Worm (Caenorhabditis elegans): ENCODE data around the gene kmo-2.

kmo-2 gene

ce11 chrV:12071483-12071882, 3.1 kb upstream of the kmo-2 start (continued):
- TF ChIP-seq mes-2 (tag; optimal IDR thresholded peaks at IDR 0.05; ENCODE audit: poor library complexity, severe bottlenecking) (no peak), zfp-3 (GFP tag; conservative IDR thresholded peaks at IDR 0.05) (no peak), php-3 (GFP tag; IDR thresholded peaks at IDR 0.05) (no peak), ces-1 (GFP tag; optimal IDR thresholded peaks at IDR 0.05) (no peak), set-16 (GFP tag; IDR thresholded peaks at IDR 0.05) (no peak), hlh-11 (tag; optimal IDR thresholded peaks at IDR 0.05) (peak; percentile 45), madf-9 (GFP tag; conservative IDR thresholded peaks at IDR 0.05) (no peak)

- TF ChIP-seq Y75B8A.6 (GFP tag; IDR thresholded peaks at IDR 0.05) (no peak), nhr-237 (tag; optimal IDR thresholded peaks at IDR 0.05) (no peak), hlh-30 (tag; optimal IDR thresholded peaks at IDR 0.05; ENCODE audit: insufficient read depth) (no peak), dmd-6 (GFP tag; IDR thresholded peaks at IDR 0.05) (no peak), nhr-11 (tag; optimal IDR thresholded peaks at IDR 0.05) (no peak), ama-1 (optimal IDR thresholded peaks at IDR 0.05) (no peak)
Measured at ce11 chrV:12070419-12070818, 2.1 kb upstream of the kmo-2 start, which contains the start of gene kmo-1. Gene kmo-1 (minus strand): TSS chrV:12070519.

- TF ChIP-seq nhr-76 (tag; optimal IDR thresholded peaks at IDR 0.05) (no peak), T26A8.4 (GFP tag; IDR thresholded peaks at IDR 0.05) (no peak), nhr-48 (tag; optimal IDR thresholded peaks at IDR 0.05) (no peak), php-3 (GFP tag; IDR thresholded peaks at IDR 0.05) (no peak), aha-1 (tag) (peak; percentile 58), nhr-41 (GFP tag; IDR thresholded peaks at IDR 0.05) (no peak), cey-2 (tag; optimal IDR thresholded peaks at IDR 0.05; ENCODE audit: borderline replicate concordance, insufficient read depth) (no peak), unc-130 (GFP tag; optimal IDR thresholded peaks at IDR 0.05) (no peak), hlh-30 (tag; optimal IDR thresholded peaks at IDR 0.05; ENCODE audit: insufficient read depth) (peak; percentile 85), mep-1 (tag; optimal IDR thresholded peaks at IDR 0.05) (no peak), unc-62 (GFP tag; optimal IDR thresholded peaks at IDR 0.05 in 1 of 2) (no peak), unc-62 (tag; optimal IDR thresholded peaks at IDR 0.05) (no peak), nhr-237 (tag; optimal IDR thresholded peaks at IDR 0.05) (no peak), ama-1 (optimal IDR thresholded peaks at IDR 0.05) (no peak), madf-9 (GFP tag; conservative IDR thresholded peaks at IDR 0.05) (no peak), lsy-2 (tag; optimal IDR thresholded peaks at IDR 0.05) (peak in 1 of 2 experiments; percentile 32), zfp-2 (tag; optimal IDR thresholded peaks at IDR 0.05) (no peak)
Measured at ce11 chrV:12065859-12066258, 2.5 kb downstream of the kmo-2 start.

ce11 chrV:12065369-12065768, 3.0 kb downstream of the kmo-2 start, which contains the start of gene pqn-53:
Gene pqn-53 (minus strand): TSS chrV:12065391.
- TF ChIP-seq snpc-4 (tag; optimal IDR thresholded peaks at IDR 0.05) (no peak), Y105C5A.15 (GFP tag; IDR thresholded peaks at IDR 0.05) (no peak), lsy-2 (tag; optimal IDR thresholded peaks at IDR 0.05) (peak in 1 of 2 experiments; percentile 13), nhr-6 (tag; optimal IDR thresholded peaks at IDR 0.05) (peak; percentile 62), zfp-2 (tag; optimal IDR thresholded peaks at IDR 0.05) (no peak), set-16 (GFP tag; IDR thresholded peaks at IDR 0.05) (no peak), nhr-41 (GFP tag; IDR thresholded peaks at IDR 0.05) (no peak), ceh-28 (tag; optimal IDR thresholded peaks at IDR 0.05) (peak; percentile 27), ceh-32 (tag; optimal IDR thresholded peaks at IDR 0.05; ENCODE audit: poor library complexity) (no peak), ztf-11 (tag; optimal IDR thresholded peaks at IDR 0.05) (no peak), F44E2.7 (GFP tag; IDR thresholded peaks at IDR 0.05) (no peak), D1046.2 (GFP tag; IDR thresholded peaks at IDR 0.05) (no peak), hif-1 (tag; optimal IDR thresholded peaks at IDR 0.05) (no peak), gei-8 (GFP tag; optimal IDR thresholded peaks at IDR 0.05) (no peak), skn-1 (tag; optimal IDR thresholded peaks at IDR 0.05) (no peak), F37D6.2 (tag; optimal IDR thresholded peaks at IDR 0.05) (no peak), fos-1 (tag; optimal IDR thresholded peaks at IDR 0.05) (no peak), pqm-1 (tag; optimal IDR thresholded peaks at IDR 0.05) (no peak), lin-15B (tag; optimal IDR thresholded peaks at IDR 0.05) (no peak), lin-1 (GFP tag; IDR thresholded peaks at IDR 0.05) (no peak), nhr-11 (tag; optimal IDR thresholded peaks at IDR 0.05) (peak; percentile 30), dmd-8 (GFP tag; IDR thresholded peaks at IDR 0.05) (no peak), T26A8.4 (GFP tag; IDR thresholded peaks at IDR 0.05) (no peak), dve-1 (tag; optimal IDR thresholded peaks at IDR 0.05; ENCODE audit: insufficient read depth) (peak; percentile 14), nhr-10 (tag; optimal IDR thresholded peaks at IDR 0.05) (no peak), nhr-28 (tag; optimal IDR thresholded peaks at IDR 0.05) (peak; percentile 26), dpl-1 (GFP tag; optimal IDR thresholded peaks at IDR 0.05) (no peak), ceh-20 (GFP tag; IDR thresholded peaks at IDR 0.05) (no peak), nhr-48 (tag; optimal IDR thresholded peaks at IDR 0.05) (no peak)
